Worm (Caenorhabditis elegans): Measurements from ENCODE around the gene Y81G3A.2.

DNA sequence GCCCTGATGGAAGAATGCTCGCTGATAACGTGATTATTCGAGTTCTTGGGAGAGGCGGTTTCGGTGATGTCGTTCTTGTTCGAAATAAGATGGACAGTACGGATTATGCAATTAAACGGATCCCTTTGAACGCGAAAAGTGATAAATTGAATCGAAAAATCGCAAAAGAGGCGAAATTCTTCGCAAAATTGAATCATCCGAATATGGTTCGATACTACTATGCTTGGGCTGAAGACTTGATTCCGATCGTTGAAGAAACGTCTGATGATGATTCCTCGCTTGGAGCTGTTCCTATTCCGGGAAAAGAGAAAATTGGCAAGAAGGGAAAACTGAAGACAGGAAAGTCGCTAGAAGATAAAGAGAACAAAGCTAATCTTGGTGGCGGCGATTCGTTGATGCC lies 5.2 kb downstream of the Y81G3A.2 start:
- TF ChIP-seq blmp-1 (tag; optimal IDR thresholded peaks at IDR 0.05; ENCODE audit: insufficient read depth) (no peak), nhr-77 (tag; optimal IDR thresholded peaks at IDR 0.05) (no peak), unc-62 (GFP tag; optimal IDR thresholded peaks at IDR 0.05) (no peak), ceh-82 (tag; optimal IDR thresholded peaks at IDR 0.05) (no peak)

All from whole organism, L2 larva.